Worm (Caenorhabditis elegans) whole organism, late embryonic: ENCODE data around the gene F58F6.6.

ENCODE experiments used
- C08G9.2 ChIP-seq: sonication (generic microtip); optimal IDR thresholded peaks from 2 replicates; lab custom pipeline; 2016; ENCODE audit warnings: mild to moderate bottlenecking, missing genetic modification characterization, moderate library complexity, missing compliant biosample characterization
- C38D4.7 ChIP-seq: fragments of 200-800 bp; sonication (Bioruptor generic); optimal IDR thresholded peaks from 2 replicates; lab custom pipeline; 2018; ENCODE audit warnings: mild to moderate bottlenecking, missing genetic modification characterization, moderate library complexity, missing compliant biosample characterization
- F13H6.1 ChIP-seq: sonication (generic microtip); optimal IDR thresholded peaks from 2 replicates; lab custom pipeline; 2016; ENCODE audit warnings: missing genetic modification characterization, missing compliant biosample characterization
- K02D7.2 ChIP-seq: sonication (generic microtip); optimal IDR thresholded peaks from 2 replicates; lab custom pipeline; 2017; ENCODE audit warnings: mild to moderate bottlenecking, missing genetic modification characterization, missing compliant biosample characterization
- K09A11.1 ChIP-seq: sonication (generic microtip); optimal IDR thresholded peaks from 2 replicates; lab custom pipeline; 2017; ENCODE audit warnings: antibody characterized with exemption, mild to moderate bottlenecking, missing genetic modification characterization, missing compliant biosample characterization; ENCODE audit not compliant: insufficient read depth
- T23F11.4 ChIP-seq: fragments of 200-800 bp; sonication (Bioruptor generic); optimal IDR thresholded peaks from 2 replicates; lab custom pipeline; 2018; ENCODE audit warnings: mild to moderate bottlenecking, missing genetic modification characterization, missing compliant biosample characterization
- Y22D7AL.16 ChIP-seq: sonication (generic microtip); optimal IDR thresholded peaks from 2 replicates; lab custom pipeline; 2016; ENCODE audit warnings: missing genetic modification characterization, missing compliant biosample characterization
- ahr-1 ChIP-seq: sonication (generic microtip); optimal IDR thresholded peaks from 2 replicates; lab custom pipeline; 2016; ENCODE audit warnings: missing genetic modification characterization, missing compliant biosample characterization
- ama-1 ChIP-seq: fragments of 150-350 bp; optimal IDR thresholded peaks from 2 replicates; lab custom pipeline; 2014
- ceh-14 ChIP-seq: sonication (generic microtip); optimal IDR thresholded peaks from 2 replicates; lab custom pipeline; 2016; ENCODE audit warnings: missing genotype, missing genetic modification characterization, missing compliant biosample characterization
- ceh-18 ChIP-seq: sonication (generic microtip); optimal IDR thresholded peaks from 2 replicates; lab custom pipeline; 2016; ENCODE audit warnings: missing genetic modification characterization, missing compliant biosample characterization
- ceh-2 ChIP-seq: sonication (generic microtip); optimal IDR thresholded peaks from 2 replicates; lab custom pipeline; 2016; ENCODE audit warnings: missing genotype, missing genetic modification characterization, missing compliant biosample characterization
- ceh-24 ChIP-seq: sonication (generic microtip); optimal IDR thresholded peaks from 2 replicates; lab custom pipeline; 2016; ENCODE audit warnings: mild to moderate bottlenecking, missing genetic modification characterization, missing compliant biosample characterization
- ceh-30 ChIP-seq: fragments of 150-350 bp; optimal IDR thresholded peaks from 2 replicates; lab custom pipeline; 2014; ENCODE audit warnings: missing biosample characterization, missing genetic modification characterization
- ceh-31 ChIP-seq: sonication (generic microtip); optimal IDR thresholded peaks from 2 replicates; lab custom pipeline; 2016; ENCODE audit warnings: missing genetic modification characterization, missing compliant biosample characterization
- ceh-45 ChIP-seq: fragments of 200-800 bp; sonication (Bioruptor generic); IDR thresholded peaks from 2 replicates; pipeline ENCODE4 v1.3.6; 2022; ENCODE audit warnings: missing genetic modification reagents, missing genetic modification characterization, missing compliant biosample characterization
- ceh-48 ChIP-seq: sonication (generic microtip); optimal IDR thresholded peaks from 2 replicates; lab custom pipeline; 2016; ENCODE audit warnings: missing genetic modification characterization, inconsistent platforms, missing compliant biosample characterization
- ceh-6 ChIP-seq: fragments of 200-800 bp; sonication (Bioruptor generic); optimal IDR thresholded peaks from 2 replicates; lab custom pipeline; 2018; ENCODE audit warnings: mild to moderate bottlenecking, missing genetic modification characterization, missing compliant biosample characterization
- ceh-9 ChIP-seq: sonication (generic microtip); optimal IDR thresholded peaks from 2 replicates; lab custom pipeline; 2016; ENCODE audit warnings: mild to moderate bottlenecking, missing genetic modification characterization, inconsistent platforms, missing compliant biosample characterization
- che-1 ChIP-seq: sonication (generic microtip); optimal IDR thresholded peaks from 2 replicates; lab custom pipeline; 2016; ENCODE audit warnings: mild to moderate bottlenecking, missing genetic modification characterization, missing compliant biosample characterization
- elt-2 ChIP-seq: sonication (generic microtip); optimal IDR thresholded peaks from 2 replicates; lab custom pipeline; 2016; ENCODE audit warnings: missing genetic modification reagents, missing genetic modification characterization, missing compliant biosample characterization
- eyg-1 ChIP-seq: sonication (generic microtip); optimal IDR thresholded peaks from 2 replicates; lab custom pipeline; 2016; ENCODE audit warnings: missing genotype, missing genetic modification characterization, missing compliant biosample characterization
- fax-1 ChIP-seq: sonication (generic microtip); optimal IDR thresholded peaks from 2 replicates; lab custom pipeline; 2016; ENCODE audit warnings: missing genotype, missing genetic modification characterization, missing compliant biosample characterization
- fkh-10 ChIP-seq: fragments of 150-350 bp; optimal IDR thresholded peaks from 2 replicates; lab custom pipeline; 2014; ENCODE audit warnings: missing biosample characterization, missing genetic modification reagents, missing genetic modification characterization
- fkh-6 ChIP-seq: sonication (generic microtip); optimal IDR thresholded peaks from 2 replicates; lab custom pipeline; 2016; ENCODE audit warnings: missing genetic modification characterization, missing compliant biosample characterization
- gmeb-2 ChIP-seq: sonication (generic microtip); optimal IDR thresholded peaks from 2 replicates; lab custom pipeline; 2016; ENCODE audit warnings: missing genetic modification characterization, inconsistent platforms, missing compliant biosample characterization
- hlh-13 ChIP-seq: fragments of 200-800 bp; sonication (Bioruptor generic); optimal IDR thresholded peaks from 2 replicates; lab custom pipeline; 2018; ENCODE audit warnings: mild to moderate bottlenecking, missing genetic modification characterization, missing compliant biosample characterization
- hlh-15 ChIP-seq: sonication (generic microtip); optimal IDR thresholded peaks from 2 replicates; lab custom pipeline; 2016; ENCODE audit warnings: missing genetic modification characterization, missing compliant biosample characterization
- hlh-30 ChIP-seq: sonication (generic microtip); optimal IDR thresholded peaks from 2 replicates; lab custom pipeline; 2017; ENCODE audit warnings: antibody characterized with exemption, missing genetic modification characterization, missing compliant biosample characterization; ENCODE audit not compliant: insufficient read depth
- hlh-6 ChIP-seq: sonication (generic microtip); optimal IDR thresholded peaks from 2 replicates; lab custom pipeline; 2016; ENCODE audit warnings: missing genotype, missing genetic modification characterization, missing compliant biosample characterization
- lin-11 ChIP-seq: fragments of 200-800 bp; sonication (Bioruptor generic); optimal IDR thresholded peaks from 2 replicates; lab custom pipeline; 2018; ENCODE audit warnings: mild to moderate bottlenecking, missing genetic modification characterization, missing compliant biosample characterization
- madf-2 ChIP-seq: sonication (generic microtip); optimal IDR thresholded peaks from 2 replicates; lab custom pipeline; 2017; ENCODE audit warnings: missing genetic modification characterization, missing compliant biosample characterization
- mec-3 ChIP-seq: sonication (generic microtip); optimal IDR thresholded peaks from 2 replicates; lab custom pipeline; 2016; ENCODE audit warnings: borderline replicate concordance, missing genetic modification characterization, missing compliant biosample characterization
- nfya-1 ChIP-seq: sonication (generic microtip); optimal IDR thresholded peaks from 2 replicates; lab custom pipeline; 2017; ENCODE audit warnings: missing genetic modification characterization, mild to moderate bottlenecking, missing compliant biosample characterization, antibody characterized with exemption, moderate library complexity
- nhr-232 ChIP-seq: sonication (generic microtip); optimal IDR thresholded peaks from 2 replicates; lab custom pipeline; 2016; ENCODE audit warnings: missing genetic modification characterization, missing compliant biosample characterization
- npax-4 ChIP-seq: sonication (generic microtip); optimal IDR thresholded peaks from 2 replicates; lab custom pipeline; 2016; ENCODE audit warnings: missing genetic modification characterization, missing compliant biosample characterization
- odd-2 ChIP-seq: sonication (generic microtip); optimal IDR thresholded peaks from 2 replicates; lab custom pipeline; 2017; ENCODE audit warnings: antibody characterized with exemption, mild to moderate bottlenecking, missing genetic modification characterization, missing compliant biosample characterization
- pat-9 ChIP-seq: fragments of 200-800 bp; sonication (Bioruptor generic); optimal IDR thresholded peaks from 2 replicates; lab custom pipeline; 2018; ENCODE audit warnings: mild to moderate bottlenecking, missing genetic modification characterization, moderate library complexity, missing compliant biosample characterization
- pax-1 ChIP-seq: fragments of 150-350 bp; optimal IDR thresholded peaks from 2 replicates; lab custom pipeline; 2014; ENCODE audit warnings: missing biosample characterization, missing genetic modification characterization
- pha-2 ChIP-seq: sonication (generic microtip); optimal IDR thresholded peaks from 2 replicates; lab custom pipeline; 2017; ENCODE audit warnings: mild to moderate bottlenecking, missing genetic modification characterization, missing compliant biosample characterization
- pha-4 ChIP-seq: fragments of 150-350 bp; optimal IDR thresholded peaks from 2 replicates; lab custom pipeline; 2018; ENCODE audit warnings: missing biosample characterization, missing genetic modification reagents, missing genetic modification characterization
- pros-1 ChIP-seq: fragments of 150-350 bp; optimal IDR thresholded peaks from 2 replicates; lab custom pipeline; 2014; ENCODE audit warnings: missing biosample characterization, missing genetic modification reagents, missing genetic modification characterization
- ref-2 ChIP-seq: sonication (generic microtip); optimal IDR thresholded peaks from 2 replicates; lab custom pipeline; 2016; ENCODE audit warnings: missing genetic modification characterization, missing compliant biosample characterization
- rnt-1 ChIP-seq: sonication (generic microtip); optimal IDR thresholded peaks from 2 replicates; lab custom pipeline; 2016; ENCODE audit warnings: missing genetic modification characterization, missing compliant biosample characterization
- sdc-2 ChIP-seq: sonication (generic microtip); optimal IDR thresholded peaks from 2 replicates; lab custom pipeline; 2016; ENCODE audit warnings: missing genotype, missing genetic modification characterization, missing compliant biosample characterization
- sox-2 ChIP-seq: fragments of 200-800 bp; sonication (Bioruptor generic); IDR thresholded peaks from 2 replicates; pipeline ENCODE4 v1.3.6; 2022; ENCODE audit warnings: missing genetic modification reagents, missing genetic modification characterization, missing compliant biosample characterization
- sox-4 ChIP-seq: sonication (generic microtip); optimal IDR thresholded peaks from 2 replicates; lab custom pipeline; 2017; ENCODE audit warnings: mild to moderate bottlenecking, missing genetic modification characterization, inconsistent platforms, missing compliant biosample characterization
- tbx-2 ChIP-seq: sonication (generic microtip); optimal IDR thresholded peaks from 2 replicates; lab custom pipeline; 2016; ENCODE audit warnings: missing genetic modification characterization, missing compliant biosample characterization
- ttx-3 ChIP-seq: sonication (generic microtip); optimal IDR thresholded peaks from 2 replicates; lab custom pipeline; 2016; ENCODE audit warnings: missing genetic modification reagents, missing genetic modification characterization, missing compliant biosample characterization
- unc-3 ChIP-seq, 2 experiments: fragments of 200-800 bp in 1 of 2; sonication (Bioruptor generic) in 1 of 2; sonication (generic microtip) in 1 of 2; conservative IDR thresholded peaks in 1 of 2; optimal IDR thresholded peaks in 1 of 2; 2 replicates each; pipeline versions ENCODE4 v1.3.6 to Lab custom; 2016 to 2022; ENCODE audit warnings: missing compliant biosample characterization in 2 of 2, missing genetic modification characterization in 2 of 2, missing genetic modification reagents in 1 of 2
- unc-42 ChIP-seq: sonication (generic microtip); optimal IDR thresholded peaks from 2 replicates; lab custom pipeline; 2016; ENCODE audit warnings: missing genotype, missing genetic modification characterization, missing compliant biosample characterization
- zip-5 ChIP-seq: sonication (generic microtip); optimal IDR thresholded peaks from 2 replicates; lab custom pipeline; 2016; ENCODE audit warnings: missing genetic modification characterization, missing compliant biosample characterization

Gene F58F6.6

ce11 chrIV:1388079-1388478 lies 47.2 kb downstream of the F58F6.6 start:
- peak; percentile 52 for TF ChIP-seq hlh-15 (tag; lab: Kevin White, UChicago)
- peak; percentile 43 for TF ChIP-seq ceh-31 (tag; lab: Kevin White, UChicago)
- peak; percentile 43; the same call in 1 of the 2 replicates for TF ChIP-seq sox-2 (GFP tag; lab: Robert Waterston, UW)
- TF ChIP-seq Y22D7AL.16 = peak; percentile 59
- peak; percentile 42 for TF ChIP-seq F13H6.1 (tag; lab: Kevin White, UChicago)
- TF ChIP-seq hlh-30 (tag; lab: Kevin White, UChicago) = no peak
- no peak for TF ChIP-seq ceh-2 (tag; lab: Kevin White, UChicago)
- peak; percentile 49 for TF ChIP-seq pha-2 (tag; lab: Kevin White, UChicago)
- TF ChIP-seq eyg-1 (tag; lab: Kevin White, UChicago) = peak; percentile 37
- peak; percentile 39 for TF ChIP-seq ceh-14 (tag; lab: Kevin White, UChicago)
- TF ChIP-seq C08G9.2 (tag; lab: Kevin White, UChicago) = peak; percentile 68
- TF ChIP-seq fax-1 (tag; lab: Kevin White, UChicago) = peak; percentile 29
- TF ChIP-seq gmeb-2 = peak; percentile 74
- peak; percentile 80 for TF ChIP-seq hlh-6 (tag; lab: Kevin White, UChicago)
- peak; percentile 59 for TF ChIP-seq sdc-2 (tag; lab: Kevin White, UChicago)
- peak; percentile 1 for TF ChIP-seq unc-42 (tag; lab: Kevin White, UChicago)
- TF ChIP-seq ceh-18 = peak; percentile 38
- TF ChIP-seq K09A11.1 = peak; percentile 9
- TF ChIP-seq ceh-9 (tag; lab: Kevin White, UChicago) = peak; percentile 2
- peak; percentile 54 for TF ChIP-seq ceh-48 (tag; lab: Kevin White, UChicago)
- no peak for TF ChIP-seq ama-1
- TF ChIP-seq che-1 = peak; percentile 70
- peak; percentile 69 for TF ChIP-seq madf-2
- TF ChIP-seq pat-9 = no peak
- TF ChIP-seq ceh-24 (tag; lab: Kevin White, UChicago) = no peak
- TF ChIP-seq tbx-2 (tag; lab: Kevin White, UChicago) = peak; percentile 40
- TF ChIP-seq nfya-1 (tag; lab: Kevin White, UChicago) = peak; percentile 16
- peak; percentile 43 for TF ChIP-seq K02D7.2 (tag; lab: Kevin White, UChicago)
- peak; percentile 81 for TF ChIP-seq fkh-6 (tag; lab: Kevin White, UChicago)
- peak; percentile 64 for TF ChIP-seq ref-2 (tag; lab: Kevin White, UChicago)
- peak; percentile 50 for TF ChIP-seq rnt-1 (tag; lab: Kevin White, UChicago)
- TF ChIP-seq T23F11.4 (GFP tag; lab: Kevin White, UChicago) = peak; percentile 59
- peak; percentile 58 for TF ChIP-seq C38D4.7 (GFP tag; lab: Kevin White, UChicago)
- no peak; the same call in 1 of the 2 replicates for TF ChIP-seq ceh-45
- TF ChIP-seq ttx-3 (tag; lab: Kevin White, UChicago) = peak; percentile 63
- peak; percentile 10 for TF ChIP-seq zip-5 (tag; lab: Kevin White, UChicago)
- peak; percentile 61 for TF ChIP-seq sox-4 (tag; lab: Kevin White, UChicago)
- peak; percentile 36 for TF ChIP-seq fkh-10 (GFP tag; lab: Kevin White, UChicago)
- peak; percentile 73 for TF ChIP-seq nhr-232 (tag; lab: Kevin White, UChicago)
- peak; percentile 53 for TF ChIP-seq npax-4 (tag; lab: Kevin White, UChicago)
- TF ChIP-seq ceh-6 (GFP tag; lab: Kevin White, UChicago) = peak; percentile 72
- no peak for TF ChIP-seq odd-2 (tag; lab: Kevin White, UChicago)
- no peak for TF ChIP-seq mec-3 (tag; lab: Kevin White, UChicago)
- no peak for TF ChIP-seq pax-1 (tag; lab: Kevin White, UChicago)
- TF ChIP-seq elt-2 (tag; lab: Kevin White, UChicago) = peak; percentile 82
- 0 out of 2 replicates have a peak, but pooled peaks have one; percentile 49 for TF ChIP-seq unc-3 (GFP tag; conservative IDR thresholded peaks at IDR 0.05; lab: Robert Waterston, UW)
- peak; percentile 49 for TF ChIP-seq unc-3 (tag; optimal IDR thresholded peaks at IDR 0.05; lab: Kevin White, UChicago)
- peak; percentile 29 for TF ChIP-seq ahr-1 (tag; lab: Kevin White, UChicago)
- peak; percentile 65 for TF ChIP-seq lin-11 (tag; lab: Kevin White, UChicago)
- TF ChIP-seq pros-1 = no peak
- no peak for TF ChIP-seq pha-4 (tag; lab: Kevin White, UChicago)
- TF ChIP-seq hlh-13 (GFP tag; lab: Kevin White, UChicago) = peak; percentile 50
- TF ChIP-seq ceh-30 (tag; lab: Kevin White, UChicago) = no peak
